Fruit fly (Drosophila melanogaster) whole organism, embryonic: ENCODE results near the gene Trs20.

ENCODE experiments used
- Bdp1 ChIP-seq: fragments of 200-800 bp; sonication (Bioruptor generic); optimal IDR thresholded peaks from 3 replicates; lab custom pipeline; 2016; ENCODE audit warnings: missing biosample characterization, missing genetic modification characterization
- Blimp-1 ChIP-seq: fragments of 200-800 bp; sonication (Bioruptor generic); optimal IDR thresholded peaks from 3 replicates; lab custom pipeline; 2018; ENCODE audit warnings: missing biosample characterization, missing genetic modification characterization, mild to moderate bottlenecking, moderate library complexity, missing genetic modification reagents
- CG10565 ChIP-seq: fragments of 200-800 bp; sonication (Bioruptor generic); optimal IDR thresholded peaks from 3 replicates; lab custom pipeline; 2016; ENCODE audit warnings: missing biosample characterization, mild to moderate bottlenecking, missing genetic modification characterization
- CG14050 ChIP-seq: fragments of 200-800 bp; sonication (Bioruptor generic); IDR thresholded peaks from 3 replicates; pipeline ENCODE4 v1.3.6; 2022; ENCODE audit warnings: missing biosample characterization, missing genetic modification characterization
- CG15601 ChIP-seq: fragments of 200-800 bp; sonication (Bioruptor generic); optimal IDR thresholded peaks from 3 replicates; lab custom pipeline; 2019; ENCODE audit warnings: missing biosample characterization, mild to moderate bottlenecking, missing genetic modification characterization, moderate library complexity
- CG17359 ChIP-seq: fragments of 200-800 bp; sonication (Bioruptor generic); optimal IDR thresholded peaks from 3 replicates; lab custom pipeline; 2018; ENCODE audit warnings: missing biosample characterization, mild to moderate bottlenecking, missing genetic modification characterization, moderate library complexity
- CG17612 ChIP-seq: fragments of 200-800 bp; sonication (Bioruptor generic); IDR thresholded peaks from 2 replicates; pipeline ENCODE4 v1.3.6; 2022; ENCODE audit warnings: missing biosample characterization, missing genetic modification characterization
- CG18011 ChIP-seq: fragments of 200-800 bp; sonication (Bioruptor generic); optimal IDR thresholded peaks from 2 replicates; lab custom pipeline; 2017; ENCODE audit warnings: missing biosample characterization, missing genetic modification characterization, mild to moderate bottlenecking, moderate library complexity, missing genotype
- CG2199 ChIP-seq: fragments of 200-800 bp; sonication (Bioruptor generic); IDR thresholded peaks from 3 replicates; pipeline ENCODE4 v1.3.6; 2022; ENCODE audit warnings: missing biosample characterization, missing genetic modification characterization
- CG2712 ChIP-seq: fragments of 200-800 bp; optimal IDR thresholded peaks from 3 replicates; lab custom pipeline; 2019; ENCODE audit warnings: missing biosample characterization, mild to moderate bottlenecking, missing genetic modification characterization, moderate library complexity
- CG2875 ChIP-seq: fragments of 200-800 bp; sonication (Bioruptor generic); optimal IDR thresholded peaks from 2 replicates; lab custom pipeline; 2017; ENCODE audit warnings: missing biosample characterization, mild to moderate bottlenecking, missing genetic modification characterization, missing genetic modification reagents
- CG33557 ChIP-seq: fragments of 200-800 bp; sonication (Bioruptor generic); optimal IDR thresholded peaks from 2 replicates; lab custom pipeline; 2019; ENCODE audit warnings: missing biosample characterization, mild to moderate bottlenecking, missing genetic modification characterization, moderate library complexity
- CG4328 ChIP-seq: fragments of 200-800 bp; sonication (Bioruptor generic); optimal IDR thresholded peaks from 3 replicates; lab custom pipeline; 2017; ENCODE audit warnings: missing biosample characterization, missing genetic modification reagents, missing genetic modification characterization
- CG4820 ChIP-seq: fragments of 200-800 bp; sonication (Bioruptor generic); optimal IDR thresholded peaks from 3 replicates; lab custom pipeline; 2016; ENCODE audit warnings: missing biosample characterization, missing genetic modification characterization
- CG6683 ChIP-seq: fragments of 200-800 bp; sonication (Bioruptor generic); optimal IDR thresholded peaks from 2 replicates; lab custom pipeline; 2017; ENCODE audit warnings: missing biosample characterization, mild to moderate bottlenecking, missing genetic modification characterization, missing genetic modification reagents
- CG6813 ChIP-seq: fragments of 200-800 bp; sonication (Bioruptor generic); optimal IDR thresholded peaks from 2 replicates; lab custom pipeline; 2017; ENCODE audit warnings: missing biosample characterization, missing genetic modification characterization, mild to moderate bottlenecking, moderate library complexity, missing genetic modification reagents
- CG7271 ChIP-seq: fragments of 200-800 bp; sonication (Bioruptor generic); optimal IDR thresholded peaks from 2 replicates; lab custom pipeline; 2018; ENCODE audit warnings: missing biosample characterization, mild to moderate bottlenecking, missing genetic modification characterization, moderate library complexity
- CG8359 ChIP-seq: fragments of 200-800 bp; sonication (Bioruptor generic); optimal IDR thresholded peaks from 2 replicates; lab custom pipeline; 2017; ENCODE audit warnings: missing biosample characterization, mild to moderate bottlenecking, missing genetic modification characterization, borderline replicate concordance
- CG8388 ChIP-seq: fragments of 200-800 bp; sonication (Bioruptor generic); optimal IDR thresholded peaks from 2 replicates; lab custom pipeline; 2019; ENCODE audit warnings: missing biosample characterization, mild to moderate bottlenecking, missing genetic modification characterization, moderate library complexity
- Chrac-16 ChIP-seq: fragments of 200-800 bp; sonication (Bioruptor generic); optimal IDR thresholded peaks from 3 replicates; lab custom pipeline; 2016; ENCODE audit warnings: missing biosample characterization, missing genetic modification characterization
- Dek ChIP-seq: fragments of 200-800 bp; sonication (Bioruptor generic); optimal IDR thresholded peaks from 3 replicates; lab custom pipeline; 2019; ENCODE audit warnings: missing biosample characterization, mild to moderate bottlenecking, missing genetic modification characterization, moderate library complexity
- Dll ChIP-seq: fragments of 200-800 bp; sonication (Bioruptor generic); IDR thresholded peaks from 4 replicates; pipeline ENCODE4 v1.3.6; 2022; ENCODE audit warnings: missing biosample characterization, missing genetic modification characterization; ENCODE audit not compliant: partially characterized antibody
- Elba2 ChIP-seq: fragments of 200-800 bp; sonication (Bioruptor generic); optimal IDR thresholded peaks from 3 replicates; lab custom pipeline; 2016; ENCODE audit warnings: missing biosample characterization, missing genetic modification characterization
- Lim3 ChIP-seq: fragments of 200-800 bp; sonication (Bioruptor generic); IDR thresholded peaks from 2 replicates; pipeline ENCODE4 v1.3.6; 2022; ENCODE audit warnings: missing biosample characterization, missing genetic modification characterization
- Myb ChIP-seq: fragments of 200-800 bp; sonication (Bioruptor generic); optimal IDR thresholded peaks from 2 replicates; lab custom pipeline; 2016; ENCODE audit warnings: missing biosample characterization, missing genetic modification characterization
- NC2β ChIP-seq: fragments of 200-800 bp; sonication (Bioruptor generic); optimal IDR thresholded peaks from 2 replicates; lab custom pipeline; 2016; ENCODE audit warnings: missing biosample characterization, missing genetic modification characterization
- Nf-YA ChIP-seq: fragments of 200-800 bp; sonication (Bioruptor generic); IDR thresholded peaks from 2 replicates; pipeline ENCODE4 v1.3.6; 2022; ENCODE audit warnings: missing biosample characterization, missing genetic modification characterization
- ac ChIP-seq: fragments of 200-800 bp; sonication (Bioruptor generic); optimal IDR thresholded peaks from 3 replicates; lab custom pipeline; 2017; ENCODE audit warnings: missing biosample characterization, mild to moderate bottlenecking, missing genetic modification characterization
- ase ChIP-seq: fragments of 200-800 bp; sonication (Bioruptor generic); IDR thresholded peaks from 3 replicates; pipeline ENCODE4 v1.3.6; 2022; ENCODE audit warnings: missing biosample characterization, missing genetic modification characterization
- caup ChIP-seq: fragments of 200-800 bp; sonication (Bioruptor generic); optimal IDR thresholded peaks from 3 replicates; lab custom pipeline; 2017; ENCODE audit warnings: missing biosample characterization, mild to moderate bottlenecking, missing genetic modification characterization, moderate library complexity; ENCODE audit not compliant: severe bottlenecking
- chinmo ChIP-seq: fragments of 200-800 bp; sonication (Bioruptor generic); IDR thresholded peaks from 4 replicates; pipeline ENCODE4 v1.3.6; 2022; ENCODE audit warnings: missing biosample characterization, missing genetic modification characterization; ENCODE audit not compliant: partially characterized antibody
- crc ChIP-seq: fragments of 200-800 bp; sonication (Bioruptor generic); optimal IDR thresholded peaks from 2 replicates; lab custom pipeline; 2016; ENCODE audit warnings: missing biosample characterization, missing genetic modification characterization
- da ChIP-seq: fragments of 200-800 bp; sonication (Bioruptor generic); optimal IDR thresholded peaks from 2 replicates; lab custom pipeline; 2016; ENCODE audit warnings: missing biosample characterization, missing genetic modification characterization
- fru ChIP-seq: fragments of >200 bp; optimal IDR thresholded peaks from 2 replicates; lab custom pipeline; 2017
- gcm2 ChIP-seq: fragments of 200-800 bp; sonication (Bioruptor generic); optimal IDR thresholded peaks from 2 replicates; lab custom pipeline; 2016; ENCODE audit warnings: missing biosample characterization, missing genetic modification characterization
- gem ChIP-seq: fragments of 200-800 bp; sonication (Bioruptor generic); optimal IDR thresholded peaks from 2 replicates; lab custom pipeline; 2019; ENCODE audit warnings: missing biosample characterization, mild to moderate bottlenecking, missing genetic modification characterization, moderate library complexity
- jigr1 ChIP-seq: fragments of 200-800 bp; sonication (Bioruptor generic); IDR thresholded peaks from 3 replicates; pipeline ENCODE4 v1.3.6; 2022; ENCODE audit warnings: missing biosample characterization, missing genetic modification characterization
- jing ChIP-seq: fragments of 200-800 bp; sonication (Bioruptor generic); optimal IDR thresholded peaks from 2 replicates; lab custom pipeline; 2018; ENCODE audit warnings: missing biosample characterization, mild to moderate bottlenecking, missing genetic modification characterization
- jumu ChIP-seq: fragments of 200-800 bp; sonication (Bioruptor generic); optimal IDR thresholded peaks from 3 replicates; lab custom pipeline; 2016; ENCODE audit warnings: missing biosample characterization, missing genetic modification characterization
- ken ChIP-seq: fragments of 200-800 bp; sonication (Bioruptor generic); IDR thresholded peaks from 3 replicates; pipeline ENCODE4 v1.3.6; 2022; ENCODE audit warnings: missing biosample characterization, missing genetic modification characterization
- lbe ChIP-seq: fragments of 200-800 bp; sonication (Bioruptor generic); optimal IDR thresholded peaks from 2 replicates; lab custom pipeline; 2016; ENCODE audit warnings: missing biosample characterization, mild to moderate bottlenecking, missing genetic modification characterization
- lola ChIP-seq, 3 experiments: fragments of >200 bp in 2 of 3; fragments of 200-800 bp in 1 of 3; sonication (Bioruptor generic) in 1 of 3; optimal IDR thresholded peaks; 2 replicates each; lab custom pipeline; 2017 to 2019; ENCODE audit warnings: missing biosample characterization in 3 of 3, missing genetic modification characterization in 3 of 3, mild to moderate bottlenecking in 1 of 3, moderate library complexity in 1 of 3
- lov ChIP-seq, 2 experiments: fragments of 200-800 bp in 1 of 2; fragments of >200 bp in 1 of 2; sonication (Bioruptor generic) in 1 of 2; IDR thresholded peaks in 1 of 2; optimal IDR thresholded peaks in 1 of 2; 2 replicates in 1 of 2; 3 replicates in 1 of 2; pipeline versions ENCODE4 v1.3.6 to Lab custom; 2017 to 2022; ENCODE audit warnings: missing biosample characterization in 1 of 2, missing genetic modification characterization in 1 of 2
- mld ChIP-seq: fragments of 200-800 bp; sonication (Bioruptor generic); IDR thresholded peaks from 3 replicates; pipeline ENCODE4 v1.3.6; 2022; ENCODE audit warnings: missing biosample characterization, missing genetic modification characterization; ENCODE audit not compliant: partially characterized antibody
- sc ChIP-seq, 3 experiments: fragments of >200 bp in 2 of 3; fragments of 200-800 bp in 1 of 3; sonication (Bioruptor generic) in 1 of 3; optimal IDR thresholded peaks; 2 replicates in 2 of 3; 3 replicates in 1 of 3; lab custom pipeline; 2017; ENCODE audit warnings: mild to moderate bottlenecking in 1 of 3, missing biosample characterization in 1 of 3, missing genetic modification characterization in 1 of 3, missing genetic modification reagents in 1 of 3
- sens ChIP-seq: fragments of 200-800 bp; sonication (Bioruptor generic); peaks from one replicate; lab custom pipeline; 2016; ENCODE audit warnings: missing biosample characterization, missing genetic modification characterization
- z ChIP-seq: fragments of 200-800 bp; sonication (Bioruptor generic); IDR thresholded peaks from 3 replicates; pipeline ENCODE4 v1.3.6; 2022; ENCODE audit warnings: missing biosample characterization, missing genetic modification characterization

Trs20 gene

DNA sequence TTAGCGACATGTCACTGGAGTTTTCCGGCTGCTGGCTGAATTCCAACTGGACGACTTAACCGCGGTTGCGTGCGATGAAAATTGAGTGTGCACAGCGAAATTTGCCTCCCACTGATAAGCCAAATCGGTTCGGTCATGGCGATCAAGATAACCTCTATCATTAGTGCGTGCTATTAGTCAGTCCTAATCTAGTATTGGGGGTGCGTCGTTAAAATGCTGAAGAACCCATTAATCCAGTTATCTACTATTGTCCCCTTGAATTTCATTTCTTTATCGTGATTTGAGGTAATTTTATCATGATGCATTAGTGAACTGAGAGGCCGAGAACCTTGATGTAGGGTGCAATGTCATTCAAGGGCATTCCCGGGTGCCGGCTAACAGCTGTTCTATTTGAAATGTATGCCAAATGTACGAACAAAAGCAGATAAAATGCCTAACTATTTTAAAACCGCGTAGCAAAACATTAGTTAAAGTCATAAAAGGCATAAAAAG lies 2.9 kb downstream of the Trs20 start, which contains the start of gene Pgm1 (continued):
- TF ChIP-seq chinmo (0 out of 4 replicates have a peak, but pooled peaks have one; percentile 24), da (GFP tag; lab: Kevin White, UChicago) (peak; percentile 83), CG4328 (no peak), CG4820 (GFP tag; lab: Kevin White, UChicago) (peak; percentile 74), sc (optimal IDR thresholded peaks at IDR 0.05; lab: Kevin White, UChicago) (no peak), sc (GFP tag; optimal IDR thresholded peaks at IDR 0.05; lab: Kevin White, UChicago) (peak; percentile 50), fru (lab: Kevin White, UChicago) (no peak), jumu (GFP tag; lab: Kevin White, UChicago) (peak; percentile 89), NC2β (GFP tag; lab: Kevin White, UChicago) (peak; percentile 85), Dek (peak; percentile 68), Blimp-1 (GFP tag; lab: Kevin White, UChicago) (no peak), CG6683 (GFP tag; lab: Kevin White, UChicago) (peak; percentile 40), lov (optimal IDR thresholded peaks at IDR 0.05; lab: Kevin White, UChicago) (no peak), lov (GFP tag; IDR thresholded peaks at IDR 0.05; lab: Robert Waterston, UW) (0 out of 3 replicates have a peak, but pooled peaks have one; percentile 38), Elba2 (GFP tag; lab: Kevin White, UChicago) (peak; percentile 25), ac (GFP tag; lab: Kevin White, UChicago) (peak; percentile 69), CG14050 (GFP tag; lab: Robert Waterston, UW) (peak; percentile 61), CG2712 (tag; lab: Kevin White, UChicago) (peak; percentile 77), Dll (peak; percentile 20; the same call in 1 of the 4 replicates), gem (tag; lab: Kevin White, UChicago) (no peak), CG6813 (peak; percentile 77), CG2875 (GFP tag; lab: Kevin White, UChicago) (peak; percentile 69), ken (GFP tag; lab: Robert Waterston, UW) (peak; percentile 73; the same call in 2 of the 3 replicates), CG18011 (GFP tag; lab: Kevin White, UChicago) (peak; percentile 45), lola (GFP tag; optimal IDR thresholded peaks at IDR 0.05; lab: Kevin White, UChicago) (peak in 1 of 3 experiments; percentile 46), z (GFP tag; lab: Robert Waterston, UW) (0 out of 3 replicates have a peak, but pooled peaks have one; percentile 23), CG10565 (peak; percentile 10), mld (GFP tag; lab: Robert Waterston, UW) (no peak), Bdp1 (peak; percentile 77), sens (GFP tag; lab: Kevin White, UChicago) (peak; percentile 99), Nf-YA (GFP tag; lab: Robert Waterston, UW) (peak; percentile 54; the same call in 1 of the 2 replicates), CG15601 (tag; lab: Kevin White, UChicago) (peak; percentile 51), CG17359 (tag; lab: Kevin White, UChicago) (peak; percentile 75), CG33557 (peak; percentile 58), CG8359 (GFP tag; lab: Kevin White, UChicago) (peak; percentile 37), CG2199 (GFP tag; lab: Robert Waterston, UW) (no peak), Myb (GFP tag; lab: Kevin White, UChicago) (peak; percentile 81), gcm2 (GFP tag; lab: Kevin White, UChicago) (peak; percentile 87), crc (GFP tag; lab: Kevin White, UChicago) (peak; percentile 85), jing (GFP tag; lab: Kevin White, UChicago) (no peak), CG17612 (GFP tag; lab: Robert Waterston, UW) (peak; percentile 48), ase (peak; percentile 28; the same call in 1 of the 3 replicates), CG8388 (peak; percentile 64), Chrac-16 (peak; percentile 81), jigr1 (GFP tag; lab: Robert Waterston, UW) (peak; percentile 55; the same call in 1 of the 3 replicates), Lim3 (GFP tag; lab: Robert Waterston, UW) (peak; percentile 21; the same call in 1 of the 2 replicates), CG7271 (tag; lab: Kevin White, UChicago) (no peak), caup (GFP tag; lab: Kevin White, UChicago) (no peak), lbe (GFP tag; lab: Kevin White, UChicago) (peak; percentile 83)
